Worm (Caenorhabditis elegans): ENCODE data around the gene C17C3.24.

- TF ChIP-seq lsy-2 (tag; optimal IDR thresholded peaks at IDR 0.05) (no peak), ztf-11 (tag; optimal IDR thresholded peaks at IDR 0.05) (no peak), snpc-4 (tag; optimal IDR thresholded peaks at IDR 0.05) (no peak), mab-5 (tag; optimal IDR thresholded peaks at IDR 0.05) (no peak), ceh-83 (GFP tag; optimal IDR thresholded peaks at IDR 0.05) (no peak), ces-1 (GFP tag; optimal IDR thresholded peaks at IDR 0.05) (no peak), unc-62 (GFP tag; optimal IDR thresholded peaks at IDR 0.05) (no peak), nhr-12 (tag; optimal IDR thresholded peaks at IDR 0.05) (no peak), nhr-28 (tag; optimal IDR thresholded peaks at IDR 0.05) (no peak), unc-39 (tag; optimal IDR thresholded peaks at IDR 0.05) (no peak), pha-4 (tag; optimal IDR thresholded peaks at IDR 0.05) (no peak)
These were observed 46.2 kb upstream of the C17C3.24 start for ce11 chrII:5587794-5588193.
